Worm (Caenorhabditis elegans) whole organism, L1 larva: Measurements from ENCODE around the gene F38A1.11.
A peak's percentile ranks its signal among the peaks of the same experiment; 100 is the strongest.

Experiments
- aha-1 ChIP-seq: fragments of 150-350 bp; optimal IDR thresholded peaks from 2 replicates; lab custom pipeline; 2014; ENCODE audit warnings: missing biosample characterization, missing genetic modification characterization
- ama-1 ChIP-seq: fragments of 150-350 bp; optimal IDR thresholded peaks from 2 replicates; lab custom pipeline; 2014
- blmp-1 ChIP-seq: fragments of 150-350 bp; optimal IDR thresholded peaks from 2 replicates; lab custom pipeline; 2014; ENCODE audit warnings: missing biosample characterization, missing genetic modification characterization
- ceh-63 ChIP-seq: fragments of 200-800 bp; sonication (Bioruptor generic); optimal IDR thresholded peaks from 2 replicates; lab custom pipeline; 2018; ENCODE audit warnings: mild to moderate bottlenecking, missing genetic modification characterization, missing compliant biosample characterization
- ceh-82 ChIP-seq, 3 experiments: fragments of 150-350 bp in 1 of 3; sonication (generic microtip) in 2 of 3; optimal IDR thresholded peaks; 2 replicates each; lab custom pipeline; 2014 to 2017; ENCODE audit warnings: missing biosample characterization in 3 of 3, missing genetic modification characterization in 3 of 3
- ceh-88 ChIP-seq: fragments of 200-800 bp; sonication (Bioruptor generic); IDR thresholded peaks from 2 replicates; pipeline ENCODE4 v1.3.6; 2022; ENCODE audit warnings: missing genetic modification characterization, missing compliant biosample characterization
- dpl-1 ChIP-seq, 3 experiments: fragments of 150-350 bp in 2 of 3; sonication (generic microtip) in 1 of 3; optimal IDR thresholded peaks; 2 replicates each; lab custom pipeline; 2014 to 2017; ENCODE audit warnings: missing biosample characterization in 3 of 3, missing genetic modification characterization in 3 of 3, missing genetic modification reagents in 3 of 3
- efl-1 ChIP-seq, 4 experiments: fragments of 150-350 bp; optimal IDR thresholded peaks in 3 of 4; peaks in 1 of 4; 1 replicate in 1 of 4; 2 replicates in 3 of 4; lab custom pipeline; 2014; ENCODE audit warnings: missing biosample characterization in 2 of 4, missing genetic modification characterization in 2 of 4, missing genetic modification reagents in 2 of 4
- fkh-10 ChIP-seq: sonication (generic microtip); optimal IDR thresholded peaks from 2 replicates; lab custom pipeline; 2017; ENCODE audit warnings: missing biosample characterization, missing genetic modification reagents, missing genetic modification characterization
- fkh-8 ChIP-seq: sonication (generic microtip); optimal IDR thresholded peaks from 2 replicates; lab custom pipeline; 2016; ENCODE audit warnings: mild to moderate bottlenecking, missing genetic modification characterization, missing compliant biosample characterization
- irx-1 ChIP-seq: sonication (generic microtip); optimal IDR thresholded peaks from 2 replicates; lab custom pipeline; 2016; ENCODE audit warnings: missing genetic modification characterization, missing compliant biosample characterization
- isw-1 ChIP-seq: fragments of 200-800 bp; sonication (Bioruptor generic); IDR thresholded peaks from 2 replicates; pipeline ENCODE4 v1.3.6; 2022; ENCODE audit warnings: missing genetic modification characterization, missing compliant biosample characterization
- jun-1 ChIP-seq: fragments of 150-350 bp; optimal IDR thresholded peaks from 2 replicates; lab custom pipeline; 2014; ENCODE audit warnings: missing biosample characterization, missing genetic modification reagents, missing genetic modification characterization
- lin-13 ChIP-seq: fragments of 150-350 bp; optimal IDR thresholded peaks from 2 replicates; lab custom pipeline; 2014; ENCODE audit warnings: missing biosample characterization, missing genetic modification reagents, missing genetic modification characterization
- lin-14 ChIP-seq: fragments of 200-800 bp; sonication (Bioruptor generic); optimal IDR thresholded peaks from 2 replicates; lab custom pipeline; 2018; ENCODE audit warnings: mild to moderate bottlenecking, missing genetic modification characterization, moderate library complexity, missing compliant biosample characterization
- lsy-2 ChIP-seq, 2 experiments: fragments of 150-350 bp; optimal IDR thresholded peaks; 2 replicates each; lab custom pipeline; 2014; ENCODE audit warnings: missing biosample characterization in 2 of 2, missing genetic modification characterization in 2 of 2
- mdl-1 ChIP-seq, 2 experiments: fragments of 150-350 bp; optimal IDR thresholded peaks; 2 replicates each; lab custom pipeline; 2014 to 2017; ENCODE audit warnings: missing biosample characterization in 2 of 2, missing genetic modification characterization in 2 of 2, inconsistent platforms in 1 of 2
- nhr-11 ChIP-seq: fragments of 150-350 bp; optimal IDR thresholded peaks from 2 replicates; lab custom pipeline; 2014; ENCODE audit warnings: missing biosample characterization, missing genetic modification characterization
- nhr-12 ChIP-seq: sonication (generic microtip); optimal IDR thresholded peaks from 2 replicates; lab custom pipeline; 2017; ENCODE audit warnings: missing biosample characterization, missing genetic modification characterization
- nhr-47 ChIP-seq: sonication (generic microtip); optimal IDR thresholded peaks from 2 replicates; lab custom pipeline; 2016; ENCODE audit warnings: mild to moderate bottlenecking, missing genetic modification characterization, moderate library complexity, missing compliant biosample characterization
- nhr-77 ChIP-seq: fragments of 150-350 bp; optimal IDR thresholded peaks from 2 replicates; lab custom pipeline; 2014; ENCODE audit warnings: missing biosample characterization, missing genetic modification characterization
- pqm-1 ChIP-seq: sonication (generic microtip); optimal IDR thresholded peaks from 3 replicates; lab custom pipeline; 2017; ENCODE audit warnings: missing biosample characterization, missing genetic modification characterization
- skn-1 ChIP-seq: fragments of 150-350 bp; optimal IDR thresholded peaks from 2 replicates; lab custom pipeline; 2014; ENCODE audit warnings: missing biosample characterization, missing genetic modification characterization
- snpc-4 ChIP-seq: fragments of 150-350 bp; optimal IDR thresholded peaks from 2 replicates; lab custom pipeline; 2014; ENCODE audit warnings: missing biosample characterization, missing genetic modification characterization
- snu-23 ChIP-seq: sonication (generic microtip); optimal IDR thresholded peaks from 2 replicates; lab custom pipeline; 2016; ENCODE audit warnings: missing genetic modification characterization, missing compliant biosample characterization
- sox-4 ChIP-seq: sonication (generic microtip); optimal IDR thresholded peaks from 2 replicates; lab custom pipeline; 2016; ENCODE audit warnings: missing genetic modification characterization, missing compliant biosample characterization
- sup-37 ChIP-seq: fragments of 200-800 bp; sonication (Bioruptor generic); optimal IDR thresholded peaks from 2 replicates; lab custom pipeline; 2018; ENCODE audit warnings: mild to moderate bottlenecking, missing genetic modification characterization, missing compliant biosample characterization
- swsn-7 ChIP-seq: sonication (generic microtip); optimal IDR thresholded peaks from 2 replicates; lab custom pipeline; 2016; ENCODE audit warnings: missing genetic modification characterization, missing compliant biosample characterization
- tbx-2 ChIP-seq: sonication (generic microtip); optimal IDR thresholded peaks from 2 replicates; lab custom pipeline; 2016; ENCODE audit warnings: missing genetic modification characterization, missing compliant biosample characterization
- unc-86 ChIP-seq: sonication (generic microtip); optimal IDR thresholded peaks from 2 replicates; lab custom pipeline; 2016; ENCODE audit warnings: missing genetic modification characterization, missing compliant biosample characterization
- ztf-11 ChIP-seq, 2 experiments: sonication (generic microtip); optimal IDR thresholded peaks; 2 replicates each; lab custom pipeline; 2016 to 2017; ENCODE audit warnings: missing genetic modification characterization in 2 of 2, missing biosample characterization in 1 of 2, missing compliant biosample characterization in 1 of 2

The F38A1.11 gene

DNA sequence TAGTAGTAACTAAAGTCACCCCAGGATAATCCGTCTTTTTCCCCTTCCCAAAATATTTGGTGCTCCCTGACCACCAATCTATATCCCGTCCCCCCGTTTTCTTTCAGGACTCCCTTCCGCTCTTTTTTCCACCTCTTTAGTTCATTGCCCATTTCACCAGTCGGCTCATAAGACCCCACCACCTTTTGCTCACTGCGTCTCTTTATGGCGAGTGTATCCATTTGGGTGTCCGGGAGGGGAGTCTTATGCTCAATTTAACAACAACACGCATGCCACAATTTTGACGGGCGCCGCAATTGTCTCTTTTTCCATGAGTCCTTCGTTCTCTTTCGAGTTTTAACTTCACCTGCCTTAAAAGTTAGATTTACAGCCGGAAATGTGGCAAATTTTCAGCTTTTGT is 34.0 kb upstream of the F38A1.11 start:
- TF ChIP-seq fkh-8 (tag; lab: Kevin White, UChicago): peak; percentile 71
- TF ChIP-seq lin-14 (GFP tag; lab: Kevin White, UChicago): peak; percentile 82
- peak; percentile 35 for TF ChIP-seq snpc-4 (tag; lab: Kevin White, UChicago)
- TF ChIP-seq sup-37 (GFP tag; lab: Kevin White, UChicago): no peak
- TF ChIP-seq tbx-2 (tag; lab: Kevin White, UChicago): peak; percentile 14
- peak in 1 of 3 experiments; percentile 39 for TF ChIP-seq ceh-82 (tag; optimal IDR thresholded peaks at IDR 0.05; lab: Kevin White, UChicago)
- TF ChIP-seq skn-1 (tag; lab: Kevin White, UChicago): peak; percentile 36
- peak; percentile 4 for TF ChIP-seq swsn-7
- TF ChIP-seq ztf-11 (tag; optimal IDR thresholded peaks at IDR 0.05; lab: Kevin White, UChicago): no peak
- no peak for TF ChIP-seq efl-1 (optimal IDR thresholded peaks at IDR 0.05; lab: Kevin White, UChicago)
- peak in 1 of 2 experiments; percentile 2 for TF ChIP-seq efl-1 (GFP tag; optimal IDR thresholded peaks at IDR 0.05 in 1 of 2; lab: Kevin White, UChicago)
- peak in 1 of 3 experiments; percentile 20 for TF ChIP-seq dpl-1 (GFP tag; optimal IDR thresholded peaks at IDR 0.05; lab: Kevin White, UChicago)
- no peak for TF ChIP-seq lin-13 (GFP tag; lab: Kevin White, UChicago)
- TF ChIP-seq snu-23 (GFP tag; lab: Kevin White, UChicago): peak; percentile 15
- TF ChIP-seq nhr-47 (tag; lab: Kevin White, UChicago): peak; percentile 4
- peak in 1 of 2 experiments; percentile 18 for TF ChIP-seq lsy-2 (tag; optimal IDR thresholded peaks at IDR 0.05; lab: Kevin White, UChicago)
- TF ChIP-seq pqm-1 (tag; lab: Kevin White, UChicago): no peak

DNA sequence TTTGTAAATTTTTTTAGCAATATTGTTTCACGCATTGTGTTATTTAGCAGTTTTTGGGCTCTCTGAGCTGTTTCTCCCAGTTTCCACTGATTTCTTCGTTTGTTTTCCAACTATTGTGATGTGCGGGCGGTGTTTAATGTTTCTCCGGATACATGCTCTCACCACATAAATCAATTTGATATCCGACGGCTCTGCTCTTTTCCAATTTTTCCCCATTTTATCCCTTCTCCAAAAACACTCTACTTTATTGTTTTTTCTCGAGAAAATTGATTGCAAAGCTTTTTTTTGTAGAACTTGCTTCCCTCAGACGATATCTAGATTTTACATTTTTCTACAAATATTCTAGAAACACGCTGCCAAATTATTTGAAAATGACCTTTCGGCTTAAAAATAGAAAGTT is 31.6 kb upstream of the F38A1.11 start:
- TF ChIP-seq efl-1 (optimal IDR thresholded peaks at IDR 0.05; lab: Kevin White, UChicago): no peak
- peak in 1 of 2 experiments; percentile 54 for TF ChIP-seq efl-1 (GFP tag; optimal IDR thresholded peaks at IDR 0.05 in 1 of 2; lab: Kevin White, UChicago)
- no peak for TF ChIP-seq dpl-1 (GFP tag; optimal IDR thresholded peaks at IDR 0.05; lab: Kevin White, UChicago)

DNA sequence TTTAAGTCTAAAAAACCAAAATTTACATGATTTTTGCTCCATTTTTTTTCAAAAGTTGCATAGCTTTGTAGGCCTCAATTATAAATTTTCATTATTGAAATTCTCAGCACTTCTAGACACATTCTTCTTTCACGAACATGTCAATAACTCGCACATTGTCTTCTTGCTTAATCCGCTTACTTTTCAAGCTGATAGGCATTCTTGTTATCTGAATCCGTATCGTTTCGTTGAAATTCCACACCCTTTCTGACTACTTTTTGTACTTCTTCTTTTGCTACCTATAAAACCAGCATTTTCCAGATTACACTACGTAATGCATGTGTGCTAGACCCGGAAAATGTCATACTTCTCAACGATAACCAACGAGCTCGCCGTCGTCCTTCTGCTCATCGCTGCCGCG is 30.9 kb upstream of the F38A1.11 start, which contains the start of gene W09G12.9:
W09G12.9 (plus strand) TSS at position 301 of the 400 bp plus-strand sequence.
- TF ChIP-seq pqm-1 (tag; lab: Kevin White, UChicago) (no peak), aha-1 (tag; lab: Kevin White, UChicago) (no peak), sox-4 (tag; lab: Kevin White, UChicago) (no peak)

ce11 chrIV:1221167-1221566 is 26.0 kb upstream of the F38A1.11 start, which contains the start of gene W09G12.10:
Gene W09G12.10 (minus strand): TSS chrIV:1221287.
- TF ChIP-seq blmp-1 (tag; lab: Kevin White, UChicago) (peak; percentile 45), jun-1 (tag; lab: Kevin White, UChicago) (peak; percentile 4), efl-1 (optimal IDR thresholded peaks at IDR 0.05; lab: Kevin White, UChicago) (peak in 1 of 2 experiments; percentile 18), efl-1 (GFP tag; optimal IDR thresholded peaks at IDR 0.05 in 1 of 2; lab: Kevin White, UChicago) (no peak), lsy-2 (tag; optimal IDR thresholded peaks at IDR 0.05; lab: Kevin White, UChicago) (no peak)

- TF ChIP-seq ceh-88 (GFP tag; lab: Robert Waterston, UW): no peak
- peak; percentile 94 for TF ChIP-seq blmp-1 (tag; lab: Kevin White, UChicago)
- TF ChIP-seq, all 84 proteins: peak for 1
These were observed 22.4 kb upstream of the F38A1.11 start for ce11 chrIV:1224781-1225180.

DNA sequence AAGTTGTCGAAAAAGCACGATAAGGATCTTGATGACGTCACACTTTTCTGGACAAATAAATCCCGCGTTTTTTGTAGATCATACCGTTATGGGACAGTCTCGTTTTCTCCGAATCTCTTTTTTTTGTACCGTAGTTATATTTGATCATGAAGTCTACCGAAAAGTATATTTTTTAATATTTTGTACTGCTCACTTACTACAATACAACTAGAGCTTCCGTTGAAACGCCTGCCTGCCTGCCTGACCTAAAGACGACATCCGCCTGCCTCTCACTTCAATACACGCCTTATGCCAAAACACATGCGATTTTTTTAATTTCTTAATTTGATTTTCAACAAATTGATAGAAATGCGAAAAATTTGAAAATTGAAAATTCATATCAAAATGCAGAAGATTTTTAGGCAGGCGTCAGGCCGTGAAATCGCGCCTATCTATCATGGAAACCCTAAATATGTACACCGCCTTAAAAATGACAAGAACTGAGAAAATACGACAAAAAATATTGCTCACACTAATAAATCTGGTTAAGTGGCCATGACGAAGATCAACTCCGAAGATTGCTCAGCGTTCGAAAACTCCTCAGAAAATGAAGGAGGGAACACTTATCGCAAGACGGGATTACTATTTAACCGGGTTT is 21.5 kb upstream of the F38A1.11 start, which contains the start of gene W09G12.8:
W09G12.8 (plus strand) TSS at position 587 of the 637 bp plus-strand sequence.
- TF ChIP-seq isw-1 (GFP tag; lab: Robert Waterston, UW): no peak
- TF ChIP-seq ama-1: no peak
- no peak for TF ChIP-seq mdl-1 (tag; optimal IDR thresholded peaks at IDR 0.05; lab: Kevin White, UChicago)
- TF ChIP-seq irx-1 (tag; lab: Kevin White, UChicago): no peak
- TF ChIP-seq fkh-10 (GFP tag; lab: Kevin White, UChicago): no peak
- TF ChIP-seq unc-86 (tag; lab: Kevin White, UChicago): no peak
- TF ChIP-seq lin-14 (GFP tag; lab: Kevin White, UChicago): no peak
- TF ChIP-seq nhr-12 (tag; lab: Kevin White, UChicago): no peak
- TF ChIP-seq ceh-63 (GFP tag; lab: Kevin White, UChicago): no peak
- no peak for TF ChIP-seq nhr-11 (tag; lab: Kevin White, UChicago)
- TF ChIP-seq nhr-77 (tag; lab: Kevin White, UChicago): no peak
- TF ChIP-seq ceh-88 (GFP tag; lab: Robert Waterston, UW): no peak
- no peak for TF ChIP-seq nhr-47 (tag; lab: Kevin White, UChicago)
